Worm (Caenorhabditis elegans): ENCODE measurements around the gene frpr-16.

DNA sequence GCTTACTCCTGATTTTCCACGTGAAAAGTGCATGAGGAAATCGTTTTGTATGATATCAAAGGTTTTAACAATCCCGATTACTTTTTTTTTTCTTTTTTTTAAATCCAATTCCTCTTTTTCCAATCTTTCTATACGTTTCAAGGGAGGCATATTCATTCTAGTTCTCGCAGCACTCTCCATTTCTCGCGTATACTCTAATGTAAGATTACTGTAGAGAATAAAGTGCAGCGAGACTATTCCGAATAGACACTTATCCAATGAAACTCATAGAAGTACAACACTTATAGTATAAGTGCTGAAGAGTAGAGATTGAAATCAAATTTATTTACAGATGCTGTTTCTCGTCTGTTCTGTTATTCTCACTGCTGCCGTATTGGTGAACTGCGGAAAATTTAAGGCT lies 46.6 kb upstream of the frpr-16 start, which contains the start of gene H12I13.6:
- no peak for TF ChIP-seq ama-1 (optimal IDR thresholded peaks at IDR 0.05)
- no peak for TF ChIP-seq elt-2 (tag; optimal IDR thresholded peaks at IDR 0.05)
- TF ChIP-seq F13H6.1 (tag; optimal IDR thresholded peaks at IDR 0.05) = no peak
- no peak for TF ChIP-seq ceh-24 (tag; optimal IDR thresholded peaks at IDR 0.05)
- TF ChIP-seq lin-11 (tag; optimal IDR thresholded peaks at IDR 0.05) = no peak
- TF ChIP-seq fkh-10 (GFP tag; optimal IDR thresholded peaks at IDR 0.05) = no peak
- no peak for TF ChIP-seq ztf-16 (tag; optimal IDR thresholded peaks at IDR 0.05)
- TF ChIP-seq ceh-9 (tag; optimal IDR thresholded peaks at IDR 0.05) = no peak
- TF ChIP-seq nfya-1 (tag; optimal IDR thresholded peaks at IDR 0.05) = no peak
- TF ChIP-seq pha-4 (tag; optimal IDR thresholded peaks at IDR 0.05) = no peak
- TF ChIP-seq ceh-19 (GFP tag; optimal IDR thresholded peaks at IDR 0.05) = no peak

All from whole organism, late embryonic.